Fruit fly (Drosophila melanogaster) whole organism, prepupa: ENCODE measurements around the gene hfw.

Experiments
- CG11762 ChIP-seq: fragments of 200-800 bp; sonication (Bioruptor generic); optimal IDR thresholded peaks from 3 replicates; lab custom pipeline; 2016; ENCODE audit warnings: missing biosample characterization, missing genetic modification characterization; ENCODE audit not compliant: insufficient read depth
- CG3919 ChIP-seq: fragments of 200-800 bp; sonication (Bioruptor generic); optimal IDR thresholded peaks from 3 replicates; lab custom pipeline; 2016; ENCODE audit warnings: missing biosample characterization, missing genetic modification characterization
- CG9139 ChIP-seq: fragments of 200-800 bp; sonication (Bioruptor generic); optimal IDR thresholded peaks from 3 replicates; lab custom pipeline; 2017; ENCODE audit warnings: missing biosample characterization, mild to moderate bottlenecking, missing genetic modification characterization
- Lpt ChIP-seq: fragments of 200-800 bp; sonication (Bioruptor generic); optimal IDR thresholded peaks from 3 replicates; lab custom pipeline; 2016; ENCODE audit warnings: missing biosample characterization, missing genetic modification characterization
- esn ChIP-seq: fragments of 200-800 bp; sonication (Bioruptor generic); optimal IDR thresholded peaks from 2 replicates; lab custom pipeline; 2016; ENCODE audit warnings: missing biosample characterization, mild to moderate bottlenecking, missing genetic modification characterization, moderate library complexity
- salr ChIP-seq, 2 experiments: fragments of 200-800 bp; sonication (Bioruptor generic); optimal IDR thresholded peaks; 3 replicates each; lab custom pipeline; 2016 to 2018; ENCODE audit warnings: missing biosample characterization in 2 of 2, missing genetic modification characterization in 2 of 2, mild to moderate bottlenecking in 1 of 2

dm6 chrX:1621399-1621798 is 48.0 kb upstream of the hfw start:
- TF ChIP-seq CG3919: no peak
- TF ChIP-seq Lpt: no peak
- no peak for TF ChIP-seq CG11762 (GFP tag; lab: Kevin White, UChicago)
- TF ChIP-seq esn (GFP tag; lab: Kevin White, UChicago): no peak
- TF ChIP-seq salr (GFP tag; optimal IDR thresholded peaks at IDR 0.05; lab: Kevin White, UChicago): no peak
- no peak for TF ChIP-seq CG9139 (GFP tag; lab: Kevin White, UChicago)
